Fruit fly (Drosophila melanogaster) whole organism, embryonic: ENCODE data around the gene Pex1.

ENCODE experiments used
- Atf6 ChIP-seq: fragments of 200-800 bp; sonication (Bioruptor generic); IDR thresholded peaks from 2 replicates; pipeline ENCODE4 v1.3.6; 2022; ENCODE audit warnings: missing biosample characterization, missing genetic modification characterization
- CG12236 ChIP-seq: fragments of 200-800 bp; sonication (Bioruptor generic); optimal IDR thresholded peaks from 2 replicates; lab custom pipeline; 2016; ENCODE audit warnings: missing biosample characterization, missing genetic modification characterization
- CG15479 ChIP-seq: fragments of 200-800 bp; sonication (Bioruptor generic); optimal IDR thresholded peaks from 3 replicates; lab custom pipeline; 2019; ENCODE audit warnings: missing biosample characterization, mild to moderate bottlenecking, missing genetic modification characterization, moderate library complexity
- CG2120 ChIP-seq: fragments of 200-800 bp; sonication (Bioruptor generic); optimal IDR thresholded peaks from 3 replicates; lab custom pipeline; 2016; ENCODE audit warnings: missing biosample characterization, missing genetic modification characterization
- CG30020 ChIP-seq: fragments of 200-800 bp; optimal IDR thresholded peaks from 2 replicates; lab custom pipeline; 2019; ENCODE audit warnings: missing biosample characterization, mild to moderate bottlenecking, missing genetic modification characterization, moderate library complexity
- CG33557 ChIP-seq: fragments of 200-800 bp; sonication (Bioruptor generic); optimal IDR thresholded peaks from 2 replicates; lab custom pipeline; 2019; ENCODE audit warnings: missing biosample characterization, mild to moderate bottlenecking, missing genetic modification characterization, moderate library complexity
- CG34224 ChIP-seq: fragments of 200-800 bp; sonication (Bioruptor generic); IDR thresholded peaks from 3 replicates; pipeline ENCODE4 v1.3.6; 2022; ENCODE audit warnings: missing biosample characterization, missing genetic modification characterization; ENCODE audit not compliant: partially characterized antibody
- CG34376 ChIP-seq: fragments of 200-800 bp; sonication (Bioruptor generic); optimal IDR thresholded peaks from 2 replicates; lab custom pipeline; 2018; ENCODE audit warnings: missing biosample characterization, mild to moderate bottlenecking, missing genetic modification characterization
- CG42726 ChIP-seq: fragments of 200-800 bp; sonication (Bioruptor generic); IDR thresholded peaks from 2 replicates; pipeline ENCODE4 v1.3.6; 2022; ENCODE audit warnings: missing biosample characterization, missing genetic modification characterization; ENCODE audit not compliant: partially characterized antibody
- CG4282 ChIP-seq: fragments of 200-800 bp; sonication (Bioruptor generic); optimal IDR thresholded peaks from 2 replicates; lab custom pipeline; 2016; ENCODE audit warnings: missing biosample characterization, missing genetic modification characterization
- CG4730 ChIP-seq: fragments of 200-800 bp; sonication (Bioruptor generic); IDR thresholded peaks from 2 replicates; pipeline ENCODE4 v1.3.6; 2022; ENCODE audit warnings: missing biosample characterization, missing genetic modification characterization
- CG4854 ChIP-seq: fragments of 200-800 bp; sonication (Bioruptor generic); optimal IDR thresholded peaks from 2 replicates; lab custom pipeline; 2016; ENCODE audit warnings: missing biosample characterization, missing genetic modification characterization, inconsistent platforms
- CG5180 ChIP-seq: fragments of 200-800 bp; sonication (Bioruptor generic); optimal IDR thresholded peaks from 3 replicates; lab custom pipeline; 2017; ENCODE audit warnings: missing biosample characterization, missing genetic modification characterization, mild to moderate bottlenecking, moderate library complexity, missing genetic modification reagents
- CG7372 ChIP-seq: fragments of 200-800 bp; sonication (Bioruptor generic); IDR thresholded peaks from 2 replicates; pipeline ENCODE4 v1.3.6; 2022; ENCODE audit warnings: missing biosample characterization, missing genetic modification characterization
- CG8089 ChIP-seq: fragments of 200-800 bp; sonication (Bioruptor generic); optimal IDR thresholded peaks from 3 replicates; lab custom pipeline; 2016; ENCODE audit warnings: missing biosample characterization, missing genetic modification characterization
- Ets65A ChIP-seq: fragments of 200-800 bp; sonication (Bioruptor generic); peaks from one replicate; lab custom pipeline; 2016; ENCODE audit warnings: missing biosample characterization, missing genetic modification characterization
- H2.0 ChIP-seq: fragments of 200-800 bp; sonication (Bioruptor generic); IDR thresholded peaks from 2 replicates; pipeline ENCODE4 v1.3.6; 2022; ENCODE audit warnings: missing biosample characterization, missing genetic modification characterization
- HLHmδ ChIP-seq: fragments of 200-800 bp; sonication (Bioruptor generic); optimal IDR thresholded peaks from 2 replicates; lab custom pipeline; 2018; ENCODE audit warnings: missing biosample characterization, mild to moderate bottlenecking, missing genetic modification characterization, moderate library complexity
- Hmr ChIP-seq: fragments of 200-800 bp; sonication (Bioruptor generic); optimal IDR thresholded peaks from 3 replicates; lab custom pipeline; 2017; ENCODE audit warnings: mild to moderate bottlenecking, missing biosample characterization, missing genetic modification reagents, missing genetic modification characterization
- Mes4 ChIP-seq: fragments of 200-800 bp; sonication (Bioruptor generic); optimal IDR thresholded peaks from 2 replicates; lab custom pipeline; 2016; ENCODE audit warnings: missing biosample characterization, missing genetic modification characterization
- Oaz ChIP-seq: fragments of 200-800 bp; sonication (Bioruptor generic); IDR thresholded peaks from 2 replicates; pipeline ENCODE4 v1.3.6; 2022; ENCODE audit warnings: missing biosample characterization, missing genetic modification characterization
- Rfx ChIP-seq: fragments of 200-800 bp; sonication (Bioruptor generic); IDR thresholded peaks from 2 replicates; pipeline ENCODE4 v1.3.6; 2022; ENCODE audit warnings: missing biosample characterization, missing genetic modification characterization
- ato ChIP-seq: fragments of 200-800 bp; sonication (Bioruptor generic); IDR thresholded peaks from 2 replicates; pipeline ENCODE4 v1.3.6; 2022; ENCODE audit warnings: missing biosample characterization, missing genetic modification characterization; ENCODE audit not compliant: partially characterized antibody
- bbx ChIP-seq: fragments of 200-800 bp; sonication (Bioruptor generic); IDR thresholded peaks from 2 replicates; pipeline ENCODE4 v1.3.6; 2022; ENCODE audit warnings: missing biosample characterization, missing genetic modification characterization; ENCODE audit not compliant: partially characterized antibody
- cad ChIP-seq: fragments of >200 bp; optimal IDR thresholded peaks from 2 replicates; lab custom pipeline; 2017; ENCODE audit warnings: missing biosample characterization, missing genetic modification characterization
- cg ChIP-seq: fragments of 200-800 bp; sonication (Bioruptor generic); optimal IDR thresholded peaks from 3 replicates; lab custom pipeline; 2019; ENCODE audit warnings: missing biosample characterization, mild to moderate bottlenecking, missing genetic modification characterization, moderate library complexity
- chinmo ChIP-seq: fragments of 200-800 bp; sonication (Bioruptor generic); IDR thresholded peaks from 4 replicates; pipeline ENCODE4 v1.3.6; 2022; ENCODE audit warnings: missing biosample characterization, missing genetic modification characterization; ENCODE audit not compliant: partially characterized antibody
- chn ChIP-seq: fragments of 200-800 bp; sonication (Bioruptor generic); optimal IDR thresholded peaks from 2 replicates; lab custom pipeline; 2016; ENCODE audit warnings: missing biosample characterization, missing genetic modification characterization
- corto ChIP-seq: fragments of 200-800 bp; sonication (Bioruptor generic); optimal IDR thresholded peaks from 2 replicates; lab custom pipeline; 2016; ENCODE audit warnings: missing biosample characterization, mild to moderate bottlenecking, missing genetic modification characterization, moderate library complexity
- crc ChIP-seq: fragments of 200-800 bp; sonication (Bioruptor generic); optimal IDR thresholded peaks from 2 replicates; lab custom pipeline; 2016; ENCODE audit warnings: missing biosample characterization, missing genetic modification characterization
- dan ChIP-seq: fragments of 200-800 bp; sonication (Bioruptor generic); IDR thresholded peaks from 2 replicates; pipeline ENCODE4 v1.3.6; 2022; ENCODE audit warnings: missing biosample characterization, missing genetic modification characterization
- esg ChIP-seq: fragments of 200-800 bp; sonication (Bioruptor generic); conservative IDR thresholded peaks from 2 replicates; pipeline ENCODE4 v1.3.6; 2022; ENCODE audit warnings: missing biosample characterization, missing genetic modification characterization
- exex ChIP-seq: fragments of 200-800 bp; sonication (Bioruptor generic); optimal IDR thresholded peaks from 4 replicates; lab custom pipeline; 2018; ENCODE audit warnings: missing biosample characterization, mild to moderate bottlenecking, missing genetic modification characterization, moderate library complexity
- gsb-n ChIP-seq: fragments of 200-800 bp; sonication (Bioruptor generic); optimal IDR thresholded peaks from 3 replicates; lab custom pipeline; 2018; ENCODE audit warnings: missing biosample characterization, mild to moderate bottlenecking, missing genetic modification characterization
- hkb ChIP-seq, 2 experiments: fragments of 200-800 bp in 1 of 2; fragments of >200 bp in 1 of 2; sonication (Bioruptor generic) in 1 of 2; IDR thresholded peaks in 1 of 2; optimal IDR thresholded peaks in 1 of 2; 2 replicates each; pipeline versions ENCODE4 v1.3.6 to Lab custom; 2017 to 2022; ENCODE audit warnings: missing biosample characterization in 1 of 2, missing genetic modification characterization in 1 of 2
- ind ChIP-seq: fragments of 200-800 bp; sonication (Bioruptor generic); optimal IDR thresholded peaks from 3 replicates; lab custom pipeline; 2016; ENCODE audit warnings: missing biosample characterization, missing genetic modification characterization
- kni ChIP-seq: fragments of 200-800 bp; sonication (Bioruptor generic); optimal IDR thresholded peaks from 3 replicates; lab custom pipeline; 2017; ENCODE audit warnings: mild to moderate bottlenecking, missing biosample characterization, missing genetic modification reagents, missing genetic modification characterization
- nom ChIP-seq: fragments of 200-800 bp; sonication (Bioruptor generic); optimal IDR thresholded peaks from 2 replicates; lab custom pipeline; 2017; ENCODE audit warnings: missing biosample characterization, missing genetic modification characterization, mild to moderate bottlenecking, moderate library complexity, missing genetic modification reagents
- oc ChIP-seq: fragments of 200-800 bp; sonication (Bioruptor generic); optimal IDR thresholded peaks from 2 replicates; lab custom pipeline; 2018; ENCODE audit warnings: missing biosample characterization, mild to moderate bottlenecking, missing genetic modification characterization, moderate library complexity
- pfk ChIP-seq: fragments of 200-800 bp; sonication (Bioruptor generic); optimal IDR thresholded peaks from 2 replicates; lab custom pipeline; 2018; ENCODE audit warnings: missing biosample characterization, mild to moderate bottlenecking, missing genetic modification characterization, moderate library complexity
- row ChIP-seq: fragments of 200-800 bp; sonication (Bioruptor generic); IDR thresholded peaks from 3 replicates; pipeline ENCODE4 v1.3.6; 2022; ENCODE audit warnings: missing biosample characterization, missing genetic modification characterization
- schlank ChIP-seq: fragments of 200-800 bp; sonication (Bioruptor generic); optimal IDR thresholded peaks from 2 replicates; lab custom pipeline; 2018; ENCODE audit warnings: missing biosample characterization, mild to moderate bottlenecking, missing genetic modification characterization
- sd ChIP-seq: fragments of 200-800 bp; sonication (Bioruptor generic); optimal IDR thresholded peaks from 3 replicates; lab custom pipeline; 2018; ENCODE audit warnings: missing biosample characterization, mild to moderate bottlenecking, missing genetic modification characterization, moderate library complexity
- sens ChIP-seq: fragments of 200-800 bp; sonication (Bioruptor generic); peaks from one replicate; lab custom pipeline; 2016; ENCODE audit warnings: missing biosample characterization, missing genetic modification characterization
- so ChIP-seq: fragments of 200-800 bp; sonication (Bioruptor generic); IDR thresholded peaks from 3 replicates; pipeline ENCODE4 v1.3.6; 2022; ENCODE audit warnings: missing biosample characterization, missing genetic modification characterization
- sqz ChIP-seq: fragments of 200-800 bp; sonication (Bioruptor generic); optimal IDR thresholded peaks from 3 replicates; lab custom pipeline; 2018; ENCODE audit warnings: missing biosample characterization, mild to moderate bottlenecking, missing genetic modification characterization
- sr ChIP-seq: fragments of 200-800 bp; sonication (Bioruptor generic); IDR thresholded peaks from 3 replicates; pipeline ENCODE4 v1.3.6; 2022; ENCODE audit warnings: missing biosample characterization, missing genetic modification characterization
- tin ChIP-seq: fragments of 200-800 bp; sonication (Bioruptor generic); optimal IDR thresholded peaks from 3 replicates; lab custom pipeline; 2016; ENCODE audit warnings: missing biosample characterization, missing genetic modification characterization
- yki ChIP-seq: fragments of >200 bp; optimal IDR thresholded peaks from 3 replicates; lab custom pipeline; 2018

Gene Pex1

dm6 chr3L:14063241-14064064, 8.2 kb upstream of the Pex1 start (continued):
- no peak for TF ChIP-seq hkb (optimal IDR thresholded peaks at IDR 0.05; lab: Kevin White, UChicago)
- TF ChIP-seq hkb (GFP tag; IDR thresholded peaks at IDR 0.05; lab: Robert Waterston, UW): no peak
- no peak for TF ChIP-seq CG12236 (GFP tag; lab: Kevin White, UChicago)
- TF ChIP-seq row (GFP tag; lab: Robert Waterston, UW): 0 out of 3 replicates have a peak, but pooled peaks have one; percentile 19
- no peak for TF ChIP-seq cad (GFP tag; lab: Kevin White, UChicago)
- no peak for TF ChIP-seq yki (lab: Kevin White, UChicago)
- TF ChIP-seq Mes4 (GFP tag; lab: Kevin White, UChicago): no peak
- no peak for TF ChIP-seq exex (tag; lab: Kevin White, UChicago)
- TF ChIP-seq dan (GFP tag; lab: Robert Waterston, UW): no peak
- no peak for TF ChIP-seq Hmr (GFP tag; lab: Kevin White, UChicago)
- TF ChIP-seq ato (GFP tag; lab: Robert Waterston, UW): no peak
- TF ChIP-seq CG8089: no peak
- TF ChIP-seq CG15479: no peak
- TF ChIP-seq Oaz (GFP tag; lab: Robert Waterston, UW): no peak
- peak; percentile 16 for TF ChIP-seq Ets65A (GFP tag; lab: Kevin White, UChicago)
- peak; percentile 19 for TF ChIP-seq nom (GFP tag; lab: Kevin White, UChicago)
- TF ChIP-seq CG2120: no peak
- no peak for TF ChIP-seq CG4730 (GFP tag; lab: Robert Waterston, UW)
- no peak for TF ChIP-seq tin (GFP tag; lab: Kevin White, UChicago)
- TF ChIP-seq CG30020: no peak

dm6 chr3L:14064065-14064414, 7.7 kb upstream of the Pex1 start:
- no peak for TF ChIP-seq corto (GFP tag; lab: Kevin White, UChicago)
- TF ChIP-seq esg (GFP tag; lab: Robert Waterston, UW): no peak
- TF ChIP-seq H2.0 (GFP tag; lab: Robert Waterston, UW): no peak
- no peak for TF ChIP-seq CG7372 (GFP tag; lab: Robert Waterston, UW)
- no peak for TF ChIP-seq schlank (tag; lab: Kevin White, UChicago)
- TF ChIP-seq ind: no peak
- TF ChIP-seq gsb-n: peak; percentile 15
- no peak for TF ChIP-seq Rfx (GFP tag; lab: Robert Waterston, UW)
- TF ChIP-seq so: 0 out of 3 replicates have a peak, but pooled peaks have one; percentile 8
- no peak for TF ChIP-seq CG4282 (GFP tag; lab: Kevin White, UChicago)
- no peak for TF ChIP-seq oc (tag; lab: Kevin White, UChicago)
- no peak for TF ChIP-seq Atf6 (GFP tag; lab: Robert Waterston, UW)
- no peak for TF ChIP-seq pfk
- peak; percentile 58; the same call in 1 of the 3 replicates for TF ChIP-seq sr (GFP tag; lab: Robert Waterston, UW)
- peak; percentile 67 for TF ChIP-seq sd (tag; lab: Kevin White, UChicago)
- peak; percentile 9 for TF ChIP-seq kni (GFP tag; lab: Kevin White, UChicago)
- peak; percentile 63 for TF ChIP-seq CG5180
- no peak for TF ChIP-seq CG4854 (GFP tag; lab: Kevin White, UChicago)
- TF ChIP-seq sqz (GFP tag; lab: Kevin White, UChicago): peak; percentile 45
- TF ChIP-seq CG42726 (GFP tag; lab: Robert Waterston, UW): no peak
- peak; percentile 30 for TF ChIP-seq sens
- no peak for TF ChIP-seq CG33557
- peak; percentile 59 for TF ChIP-seq cg (GFP tag; lab: Kevin White, UChicago)
- TF ChIP-seq bbx: no peak
- TF ChIP-seq chn: no peak
- TF ChIP-seq HLHmδ (GFP tag; lab: Kevin White, UChicago): no peak
- TF ChIP-seq CG34224 (GFP tag; lab: Robert Waterston, UW): no peak
- TF ChIP-seq crc (GFP tag; lab: Kevin White, UChicago): no peak
- TF ChIP-seq CG34376 (GFP tag; lab: Kevin White, UChicago): no peak
- TF ChIP-seq chinmo: peak; percentile 69; the same call in 2 of the 4 replicates
